Worm (Caenorhabditis elegans) whole organism, L4/young adult: ENCODE measurements around the gene T19B10.5.

Experiments used
- W03F9.2 ChIP-seq: fragments of 150-350 bp; optimal IDR thresholded peaks from 2 replicates; lab custom pipeline; 2014; ENCODE audit warnings: missing biosample characterization, missing genetic modification characterization
- dao-5 ChIP-seq: sonication (generic microtip); optimal IDR thresholded peaks from 2 replicates; lab custom pipeline; 2016; ENCODE audit warnings: missing genotype, missing genetic modification characterization, moderate library complexity, missing compliant biosample characterization
- him-1 ChIP-seq: sonication (generic microtip); optimal IDR thresholded peaks from 2 replicates; lab custom pipeline; 2016; ENCODE audit warnings: missing genotype, missing genetic modification reagents, missing genetic modification characterization, missing compliant biosample characterization

The T19B10.5 gene

DNA sequence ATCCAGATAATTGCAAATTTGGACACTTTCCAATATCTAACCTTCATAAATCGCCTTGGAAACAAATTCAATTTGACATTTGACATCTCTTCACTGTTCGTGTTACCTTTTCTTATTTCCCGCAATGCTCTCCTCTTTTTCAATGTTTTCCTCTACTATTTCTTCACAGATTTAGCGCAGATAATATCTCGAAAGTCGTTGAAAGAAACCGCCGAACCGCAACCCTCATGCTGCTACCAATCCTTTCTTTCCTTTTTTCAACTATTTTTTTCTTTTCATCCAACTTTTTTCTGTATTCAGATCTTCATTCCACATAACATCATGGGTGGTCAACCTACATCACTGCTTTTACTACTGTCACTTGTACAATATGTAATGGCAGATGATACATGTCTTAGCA lies at the start of gene T19B10.5:
TSS of gene T19B10.5 (plus strand) at position 301 of the 400 bp plus-strand sequence.
- TF ChIP-seq him-1, result no peak
- TF ChIP-seq dao-5 (tag; lab: Kevin White, UChicago), result no peak
- TF ChIP-seq W03F9.2 (tag; lab: Kevin White, UChicago), result no peak

DNA sequence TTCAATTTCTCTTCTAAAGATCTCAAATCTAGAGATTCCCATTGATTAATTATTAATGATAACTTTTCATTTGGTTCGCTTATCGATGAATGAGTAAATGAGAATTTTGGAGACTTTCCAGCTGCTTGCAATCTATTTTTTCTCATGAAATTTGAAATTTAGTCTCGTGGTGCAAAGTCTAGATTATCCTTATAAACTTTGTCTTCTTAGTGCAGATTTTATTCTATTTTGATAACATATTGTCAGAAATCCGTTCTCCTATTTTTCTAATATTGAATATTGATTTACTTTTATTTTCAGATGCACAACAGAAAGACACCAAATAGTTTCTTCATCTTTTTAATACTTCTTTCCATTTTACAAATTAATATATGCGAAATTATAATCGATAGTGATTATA lies 43.5 kb upstream of the T19B10.5 start, which contains the start of gene lgc-49:
TSS of gene lgc-49 (plus strand) at position 301 of the 400 bp plus-strand sequence.
- TF ChIP-seq him-1, result no peak
- no peak for TF ChIP-seq W03F9.2 (tag; lab: Kevin White, UChicago)
- TF ChIP-seq dao-5 (tag; lab: Kevin White, UChicago), result no peak

DNA sequence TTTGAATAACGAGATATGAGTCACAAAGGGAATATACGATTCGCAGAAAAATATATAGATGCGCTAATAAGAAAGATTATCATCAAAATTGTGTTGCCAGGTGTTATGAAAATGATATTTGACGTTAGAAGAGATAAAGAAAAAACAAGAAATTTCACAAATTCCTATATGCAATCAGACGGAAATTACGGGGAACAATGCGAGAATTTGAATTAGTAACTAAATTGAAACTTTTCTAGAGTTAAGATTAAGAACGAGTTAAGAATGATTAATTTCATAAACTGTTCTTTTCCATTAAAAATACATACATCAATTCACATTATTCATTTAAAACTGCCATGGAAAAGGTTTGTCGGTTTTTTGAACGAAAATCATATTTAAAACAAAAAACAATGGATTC lies 38.3 kb upstream of the T19B10.5 start, which contains the start of gene clc-6:
TSS of gene clc-6 (minus strand) at position 101 of the 400 bp plus-strand sequence.
- no peak for TF ChIP-seq W03F9.2 (tag; lab: Kevin White, UChicago)
- TF ChIP-seq him-1, result no peak
- no peak for TF ChIP-seq dao-5 (tag; lab: Kevin White, UChicago)

DNA sequence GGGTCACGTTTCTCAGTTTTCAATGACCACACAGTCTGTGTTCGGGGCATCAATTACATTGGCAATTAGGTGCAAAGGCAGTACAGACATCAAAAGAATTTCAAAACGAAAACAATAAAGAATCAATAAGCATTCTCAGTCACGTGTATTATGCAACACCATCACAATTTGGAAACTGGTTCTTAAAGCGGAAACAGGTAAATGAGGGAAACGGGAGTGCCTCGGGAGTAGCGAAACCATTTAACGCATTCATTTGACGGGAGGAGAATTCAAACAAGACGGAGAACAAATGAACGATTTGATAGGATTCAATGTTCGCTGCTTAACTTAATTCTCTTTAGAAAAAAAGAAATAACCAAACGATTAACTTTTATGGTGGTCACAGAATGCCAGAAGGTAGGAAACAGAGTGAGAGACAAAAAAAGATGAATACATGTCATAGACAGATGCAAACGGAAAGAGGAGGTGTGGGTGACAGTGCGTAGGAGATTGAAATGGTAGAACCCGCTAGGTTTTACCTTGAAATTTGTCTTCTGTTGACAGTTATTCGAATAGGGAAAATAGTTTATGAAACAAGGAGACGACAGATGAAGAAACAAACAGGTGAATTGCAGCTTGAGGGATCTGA lies 37.7 kb upstream of the T19B10.5 start:
- TF ChIP-seq W03F9.2 (tag; lab: Kevin White, UChicago), result no peak
- no peak for TF ChIP-seq him-1
- no peak for TF ChIP-seq dao-5 (tag; lab: Kevin White, UChicago)

DNA sequence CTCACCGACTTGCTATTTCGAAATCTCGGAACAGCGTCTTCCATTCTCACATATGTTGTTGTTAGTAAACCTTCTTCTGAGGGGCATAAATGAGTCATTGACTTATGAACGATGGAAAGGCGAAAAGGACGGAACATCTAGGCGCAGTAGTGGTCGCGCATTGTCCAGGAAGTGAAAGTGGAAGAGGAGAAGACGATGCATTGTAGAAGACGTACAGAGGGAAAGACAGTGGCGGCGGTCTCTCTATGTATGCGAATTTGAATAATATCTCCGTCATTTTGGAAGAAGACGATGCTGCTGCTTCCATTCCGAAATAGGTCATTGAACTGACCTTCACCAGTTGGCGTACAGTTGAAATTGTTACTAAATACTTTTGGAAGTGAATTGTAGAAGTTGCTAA lies 36.4 kb upstream of the T19B10.5 start:
- TF ChIP-seq him-1, result no peak
- TF ChIP-seq dao-5 (tag; lab: Kevin White, UChicago), result no peak
- TF ChIP-seq W03F9.2 (tag; lab: Kevin White, UChicago), result no peak

DNA sequence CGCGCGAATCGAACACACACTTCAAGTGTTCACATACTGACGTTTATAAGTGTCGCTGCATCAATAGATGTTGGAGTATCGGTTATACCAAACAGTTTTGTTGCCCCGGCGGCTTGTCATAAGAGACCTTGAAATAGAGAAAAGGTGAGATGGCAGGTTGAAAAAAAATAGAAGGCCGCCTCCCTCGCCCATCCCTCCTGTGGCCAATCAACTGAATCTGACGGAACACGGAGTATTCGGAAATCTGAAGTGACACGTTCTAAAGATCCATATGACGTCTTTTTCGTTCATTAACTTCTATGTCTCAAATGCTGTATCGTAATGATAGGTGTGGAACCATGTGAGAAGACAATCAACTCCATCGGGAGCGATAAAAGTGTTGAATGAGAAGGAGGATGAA lies 35.0 kb upstream of the T19B10.5 start:
- TF ChIP-seq dao-5 (tag; lab: Kevin White, UChicago), result no peak

DNA sequence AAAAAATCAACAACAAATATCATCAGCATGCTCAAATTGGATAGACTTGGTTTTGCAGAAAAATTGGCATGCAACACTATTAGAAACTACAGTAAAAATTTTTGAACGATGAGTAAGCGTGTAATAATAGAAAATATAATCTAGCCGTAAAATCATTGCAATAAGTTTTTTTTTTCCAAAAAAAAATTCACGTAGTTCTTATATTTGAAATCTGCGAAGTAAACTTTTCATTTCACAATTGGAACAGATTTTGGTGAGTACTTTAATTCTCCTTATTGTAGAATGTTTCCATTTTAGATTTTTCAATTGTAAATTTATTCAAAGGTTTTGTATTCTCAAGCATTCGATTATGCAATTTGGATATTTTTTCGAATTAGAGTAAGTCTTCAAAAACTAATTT lies 34.1 kb upstream of the T19B10.5 start, which contains the start of gene K10D6.3:
TSS of gene K10D6.3 (plus strand) at position 301 of the 400 bp plus-strand sequence.
- TF ChIP-seq dao-5 (tag; lab: Kevin White, UChicago), result no peak
- no peak for TF ChIP-seq him-1
- TF ChIP-seq W03F9.2 (tag; lab: Kevin White, UChicago), result no peak

DNA sequence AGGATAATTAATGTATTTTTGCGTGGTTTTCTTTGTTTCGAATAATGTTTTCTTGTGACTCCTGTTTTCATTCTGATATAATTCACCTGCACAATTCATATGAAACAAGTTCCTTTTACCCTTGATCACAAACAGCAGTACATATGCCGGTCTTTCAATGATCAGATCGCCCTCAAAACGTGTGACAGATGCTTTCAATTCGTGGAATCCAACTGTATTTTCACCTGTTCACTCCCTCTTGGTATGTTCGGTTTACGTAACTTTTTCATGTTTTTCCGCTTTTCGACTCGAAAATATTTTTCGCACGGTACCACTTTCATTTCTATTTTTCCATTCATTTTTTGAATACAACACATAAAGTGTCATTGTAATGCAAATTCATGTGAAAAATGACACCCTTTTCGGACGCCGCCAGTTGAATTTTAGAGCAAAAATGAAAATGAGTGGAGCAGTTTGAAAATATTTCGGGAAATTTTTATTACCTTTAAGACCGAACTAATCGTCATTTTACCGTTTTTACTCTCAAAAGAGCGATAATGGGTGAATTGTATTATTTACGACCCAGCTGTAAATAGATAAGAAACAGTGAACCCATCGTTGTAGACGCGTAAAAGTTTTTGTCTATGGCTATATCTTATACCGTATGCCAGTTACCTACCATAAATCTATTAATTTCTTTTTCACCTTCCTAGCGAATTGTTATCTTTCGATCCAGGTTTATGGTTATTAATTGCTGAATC lies 32.5 kb upstream of the T19B10.5 start, which contains the start of gene K10D6.4:
TSS of gene K10D6.4 (plus strand) at position 100 of the 740 bp plus-strand sequence.
- no peak for TF ChIP-seq him-1
- no peak for TF ChIP-seq W03F9.2 (tag; lab: Kevin White, UChicago)
- no peak for TF ChIP-seq dao-5 (tag; lab: Kevin White, UChicago)

DNA sequence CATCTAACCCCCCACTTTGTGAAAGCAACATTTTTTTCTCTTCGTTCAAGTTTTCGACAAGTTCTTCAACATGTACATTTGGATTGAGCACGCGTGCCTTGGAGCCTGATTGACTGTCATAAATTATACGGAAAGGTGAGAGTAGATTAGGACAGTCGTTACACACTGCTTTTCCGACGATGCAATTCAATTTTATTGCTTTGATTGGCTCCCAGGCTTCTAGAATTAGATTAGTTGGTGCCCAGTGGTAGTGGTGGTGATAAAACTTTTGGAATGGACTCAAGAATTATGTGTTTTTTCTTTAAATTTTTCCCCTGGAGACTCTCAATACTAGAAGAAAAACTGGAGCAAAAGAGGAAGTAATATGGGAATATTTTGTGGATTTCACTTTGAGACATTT lies 30.0 kb upstream of the T19B10.5 start:
- TF ChIP-seq W03F9.2 (tag; lab: Kevin White, UChicago) (no peak), dao-5 (tag; lab: Kevin White, UChicago) (no peak), him-1 (no peak)

DNA sequence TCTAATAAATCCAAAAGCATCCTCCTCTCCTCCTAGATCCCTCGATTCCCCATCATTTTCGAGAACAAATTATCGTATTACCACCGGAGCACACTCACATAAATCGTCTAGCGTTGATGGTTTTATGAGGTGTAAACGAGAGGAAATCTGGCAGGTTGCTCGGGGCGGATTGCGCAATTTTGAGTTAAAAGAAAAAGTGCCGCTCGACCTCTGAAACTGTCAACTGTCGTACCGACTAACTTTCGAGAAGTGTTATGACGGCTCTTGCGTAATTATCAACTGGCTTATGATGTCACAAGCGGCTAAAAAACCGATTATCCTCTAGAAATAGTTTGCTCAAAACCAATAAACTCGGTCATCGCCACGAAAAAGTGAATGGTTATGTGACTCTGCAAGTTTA lies 28.0 kb upstream of the T19B10.5 start:
- no peak for TF ChIP-seq him-1
- no peak for TF ChIP-seq W03F9.2 (tag; lab: Kevin White, UChicago)
- TF ChIP-seq dao-5 (tag; lab: Kevin White, UChicago), result no peak

DNA sequence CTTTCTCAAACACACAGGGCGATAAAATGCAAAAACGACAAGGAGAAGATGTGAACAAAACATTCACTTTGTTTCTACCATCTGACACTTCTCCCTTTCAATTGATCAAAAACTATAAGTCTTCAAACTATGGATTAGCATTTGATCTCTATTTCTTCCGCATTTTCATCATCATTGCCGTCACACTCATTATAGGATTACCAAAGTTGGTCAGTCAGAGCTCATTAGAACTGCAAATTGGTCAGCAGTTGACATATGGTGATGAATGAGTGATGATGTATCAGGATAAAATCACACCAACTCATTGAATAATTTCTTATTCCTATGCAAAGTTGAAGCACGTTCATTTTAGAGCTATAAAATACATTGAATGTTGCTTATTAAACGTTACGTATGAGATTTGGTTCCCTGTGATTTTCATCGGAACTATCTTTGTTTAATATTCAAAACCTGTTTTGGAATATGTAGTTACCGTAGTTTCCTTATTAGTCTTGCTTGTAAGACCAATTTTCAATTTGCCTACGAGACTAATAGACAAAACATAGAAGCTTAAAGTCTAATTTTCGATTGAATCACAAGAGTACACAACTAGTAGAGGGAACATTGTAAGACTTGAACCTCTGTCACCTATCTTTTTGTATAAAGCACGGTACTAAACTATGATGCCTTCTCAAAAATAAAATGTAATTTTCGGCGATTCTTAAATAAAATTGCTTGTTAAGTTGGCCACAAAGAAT lies 24.8 kb upstream of the T19B10.5 start:
- TF ChIP-seq W03F9.2 (tag; lab: Kevin White, UChicago), result no peak
- TF ChIP-seq dao-5 (tag; lab: Kevin White, UChicago), result no peak
- no peak for TF ChIP-seq him-1

DNA sequence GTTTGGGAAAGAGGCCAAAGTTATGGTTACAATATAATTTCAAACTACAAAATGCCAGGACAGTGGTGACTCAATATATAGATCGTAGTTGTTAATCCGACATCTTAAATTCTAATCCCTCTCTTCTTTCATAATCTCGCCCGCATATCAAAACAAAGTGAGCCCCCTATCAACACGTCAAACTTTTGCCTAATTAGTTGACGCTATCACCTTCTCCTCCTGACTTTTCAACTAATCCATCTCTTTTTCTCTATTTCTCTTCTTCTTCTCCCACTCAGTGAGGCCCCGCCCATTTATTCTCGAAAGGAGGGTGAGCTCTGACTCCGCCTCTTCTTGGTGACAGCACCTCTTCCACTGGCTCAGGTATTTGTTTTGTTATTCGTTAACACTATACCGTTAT lies 23.1 kb upstream of the T19B10.5 start:
- TF ChIP-seq W03F9.2 (tag; lab: Kevin White, UChicago) (no peak), dao-5 (tag; lab: Kevin White, UChicago) (no peak)

DNA sequence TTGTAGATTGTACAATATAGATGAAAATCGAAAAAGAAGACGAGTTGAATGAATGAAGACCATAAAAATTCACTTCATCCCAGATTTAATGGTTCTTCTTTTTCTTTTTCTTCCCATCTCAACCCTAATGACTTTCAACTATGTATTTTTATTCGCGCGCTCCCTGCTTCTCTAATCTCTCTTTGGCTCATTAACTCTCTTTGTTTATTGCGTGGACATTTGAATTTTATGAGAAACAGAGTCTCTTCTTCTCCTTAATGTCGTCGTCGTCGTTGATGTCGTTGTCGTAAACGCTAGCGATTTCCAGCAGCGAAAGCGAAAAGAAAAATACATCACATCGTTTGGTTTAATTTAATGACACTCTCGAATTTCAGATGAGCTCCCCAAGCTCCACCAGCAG lies 19.9 kb upstream of the T19B10.5 start:
- TF ChIP-seq W03F9.2 (tag; lab: Kevin White, UChicago) (no peak), dao-5 (tag; lab: Kevin White, UChicago) (no peak), him-1 (no peak)

DNA sequence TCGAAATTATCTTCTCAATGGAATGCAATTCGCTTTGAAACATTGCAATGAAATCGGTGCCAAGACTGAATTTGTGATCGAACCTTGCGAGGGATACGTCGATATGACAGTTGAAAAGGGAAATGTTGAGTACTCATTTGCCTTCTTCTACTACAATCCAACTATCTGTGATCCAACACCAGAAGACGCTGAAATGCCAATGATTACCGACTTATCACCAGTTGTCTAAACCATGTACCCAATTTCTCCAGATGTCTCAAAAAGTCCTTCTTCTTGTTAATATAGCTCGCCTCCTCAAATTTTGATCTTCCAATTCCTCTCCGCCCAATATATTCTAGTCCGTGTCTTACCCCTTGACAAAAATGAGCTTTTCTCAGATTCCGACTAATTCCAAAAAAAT lies 18.3 kb upstream of the T19B10.5 start:
- no peak for TF ChIP-seq dao-5 (tag; lab: Kevin White, UChicago)
- TF ChIP-seq him-1, result no peak
- no peak for TF ChIP-seq W03F9.2 (tag; lab: Kevin White, UChicago)
